Worm (Caenorhabditis elegans) whole organism, L4 larva: Measurements from ENCODE around the gene C06E1.9.
A peak's percentile ranks its signal among the peaks of the same experiment; 100 is the strongest.

ENCODE experiments used
- aha-1 ChIP-seq: fragments of 150-350 bp; peaks from one replicate; lab custom pipeline; 2014; ENCODE audit warnings: missing biosample characterization, missing genetic modification characterization
- nhr-6 ChIP-seq: fragments of 150-350 bp; optimal IDR thresholded peaks from 2 replicates; lab custom pipeline; 2014; ENCODE audit warnings: missing biosample characterization, missing genetic modification characterization
- nhr-76 ChIP-seq: fragments of 150-350 bp; optimal IDR thresholded peaks from 2 replicates; lab custom pipeline; 2014; ENCODE audit warnings: missing biosample characterization, missing genetic modification characterization
- nhr-77 ChIP-seq: fragments of 150-350 bp; optimal IDR thresholded peaks from 2 replicates; lab custom pipeline; 2014; ENCODE audit warnings: missing biosample characterization, missing genetic modification characterization
- pha-4 ChIP-seq, 2 experiments: fragments of 150-350 bp in 1 of 2; fragments of 200-800 bp in 1 of 2; sonication (Bioruptor generic) in 1 of 2; IDR thresholded peaks in 1 of 2; optimal IDR thresholded peaks in 1 of 2; 2 replicates each; pipeline versions ENCODE4 v1.3.6 to Lab custom; 2014 to 2022; ENCODE audit warnings: missing genetic modification characterization in 2 of 2, missing genetic modification reagents in 2 of 2, missing biosample characterization in 1 of 2, missing compliant biosample characterization in 1 of 2
- snpc-4 ChIP-seq: fragments of 150-350 bp; optimal IDR thresholded peaks from 2 replicates; lab custom pipeline; 2014; ENCODE audit warnings: missing biosample characterization, missing genetic modification characterization
- unc-62 ChIP-seq, 3 experiments: fragments of 150-350 bp in 1 of 3; sonication (generic microtip); optimal IDR thresholded peaks in 2 of 3; peaks in 1 of 3; 1 replicate in 1 of 3; 2 replicates in 2 of 3; lab custom pipeline; 2014 to 2017; ENCODE audit warnings: missing biosample characterization in 3 of 3, missing genetic modification characterization in 3 of 3, missing genetic modification reagents in 3 of 3, missing genotype in 1 of 3

ce11 chrIII:8650235-8650817 lies 40.7 kb upstream of the C06E1.9 start, which contains the start of gene flp-23:
- TF ChIP-seq nhr-77 (tag; lab: Kevin White, UChicago) (no peak), nhr-76 (no peak), pha-4 (GFP tag; IDR thresholded peaks at IDR 0.05; lab: Robert Waterston, UW) (peak; percentile 52; the same call in 1 of the 2 replicates), pha-4 (tag; optimal IDR thresholded peaks at IDR 0.05; lab: Kevin White, UChicago) (no peak), aha-1 (tag; lab: Kevin White, UChicago) (peak; percentile 98), unc-62 (GFP tag; optimal IDR thresholded peaks at IDR 0.05 in 1 of 2; lab: Kevin White, UChicago) (peak in 1 of 2 experiments; percentile 58), unc-62 (tag; optimal IDR thresholded peaks at IDR 0.05; lab: Kevin White, UChicago) (no peak), nhr-6 (no peak), snpc-4 (no peak)
